Worm (Caenorhabditis elegans) whole organism, L1 larva: Measurements from ENCODE around the gene F35E8.1.

Experiments
- C16A3.4 ChIP-seq: fragments of 150-350 bp; optimal IDR thresholded peaks from 2 replicates; lab custom pipeline; 2014; ENCODE audit warnings: missing biosample characterization, missing genetic modification characterization
- C34B4.2 ChIP-seq: sonication (generic microtip); optimal IDR thresholded peaks from 2 replicates; lab custom pipeline; 2017; ENCODE audit warnings: mild to moderate bottlenecking, missing genetic modification characterization, missing compliant biosample characterization
- aha-1 ChIP-seq: fragments of 150-350 bp; optimal IDR thresholded peaks from 2 replicates; lab custom pipeline; 2014; ENCODE audit warnings: missing biosample characterization, missing genetic modification characterization
- aly-2 ChIP-seq: fragments of 150-350 bp; optimal IDR thresholded peaks from 2 replicates; lab custom pipeline; 2014; ENCODE audit warnings: missing biosample characterization, missing genetic modification characterization
- blmp-1 ChIP-seq: fragments of 150-350 bp; optimal IDR thresholded peaks from 2 replicates; lab custom pipeline; 2014; ENCODE audit warnings: missing biosample characterization, missing genetic modification characterization
- ceh-88 ChIP-seq: fragments of 200-800 bp; sonication (Bioruptor generic); IDR thresholded peaks from 2 replicates; pipeline ENCODE4 v1.3.6; 2022; ENCODE audit warnings: missing genetic modification characterization, missing compliant biosample characterization
- ceh-90 ChIP-seq: sonication (generic microtip); optimal IDR thresholded peaks from 2 replicates; lab custom pipeline; 2016; ENCODE audit warnings: missing genetic modification characterization, missing compliant biosample characterization
- dpl-1 ChIP-seq, 3 experiments: fragments of 150-350 bp in 2 of 3; sonication (generic microtip) in 1 of 3; optimal IDR thresholded peaks; 2 replicates each; lab custom pipeline; 2014 to 2017; ENCODE audit warnings: missing biosample characterization in 3 of 3, missing genetic modification characterization in 3 of 3, missing genetic modification reagents in 3 of 3
- efl-3 ChIP-seq: fragments of 200-800 bp; sonication (Bioruptor generic); optimal IDR thresholded peaks from 2 replicates; lab custom pipeline; 2018; ENCODE audit warnings: mild to moderate bottlenecking, missing genetic modification characterization, missing compliant biosample characterization
- egl-27 ChIP-seq, 2 experiments: fragments of 150-350 bp in 1 of 2; sonication (generic microtip); optimal IDR thresholded peaks; 3 replicates each; lab custom pipeline; 2017 to 2018; ENCODE audit warnings: missing biosample characterization in 2 of 2, missing genetic modification characterization in 2 of 2, missing genetic modification reagents in 2 of 2
- elt-2 ChIP-seq: sonication (generic microtip); optimal IDR thresholded peaks from 2 replicates; lab custom pipeline; 2016; ENCODE audit warnings: missing genetic modification characterization, mild to moderate bottlenecking, inconsistent platforms, missing compliant biosample characterization, missing genetic modification reagents
- elt-3 ChIP-seq, 6 experiments: fragments of 150-350 bp in 1 of 6; sonication (generic microtip); optimal IDR thresholded peaks; 2 replicates each; lab custom pipeline; 2017 to 2018; ENCODE audit warnings: missing biosample characterization in 6 of 6, missing genetic modification characterization in 6 of 6, inconsistent platforms in 1 of 6
- fkh-10 ChIP-seq: sonication (generic microtip); optimal IDR thresholded peaks from 2 replicates; lab custom pipeline; 2017; ENCODE audit warnings: missing biosample characterization, missing genetic modification reagents, missing genetic modification characterization
- fkh-4 ChIP-seq: sonication (generic microtip); optimal IDR thresholded peaks from 2 replicates; lab custom pipeline; 2016; ENCODE audit warnings: missing compliant biosample characterization, missing genetic modification characterization, borderline replicate concordance
- fos-1 ChIP-seq: fragments of 150-350 bp; optimal IDR thresholded peaks from 2 replicates; lab custom pipeline; 2014; ENCODE audit warnings: missing biosample characterization, missing genetic modification characterization
- hlh-4 ChIP-seq: sonication (generic microtip); optimal IDR thresholded peaks from 2 replicates; lab custom pipeline; 2016; ENCODE audit warnings: mild to moderate bottlenecking, missing genetic modification characterization, missing compliant biosample characterization
- hpl-2 ChIP-seq: fragments of 150-350 bp; optimal IDR thresholded peaks from 2 replicates; lab custom pipeline; 2014; ENCODE audit warnings: missing biosample characterization, missing genetic modification reagents, missing genetic modification characterization
- jun-1 ChIP-seq: fragments of 150-350 bp; optimal IDR thresholded peaks from 2 replicates; lab custom pipeline; 2014; ENCODE audit warnings: missing biosample characterization, missing genetic modification reagents, missing genetic modification characterization
- lin-13 ChIP-seq: fragments of 150-350 bp; optimal IDR thresholded peaks from 2 replicates; lab custom pipeline; 2014; ENCODE audit warnings: missing biosample characterization, missing genetic modification reagents, missing genetic modification characterization
- lin-14 ChIP-seq: fragments of 200-800 bp; sonication (Bioruptor generic); optimal IDR thresholded peaks from 2 replicates; lab custom pipeline; 2018; ENCODE audit warnings: mild to moderate bottlenecking, missing genetic modification characterization, moderate library complexity, missing compliant biosample characterization
- lin-15B ChIP-seq: fragments of 150-350 bp; sonication (generic microtip); optimal IDR thresholded peaks from 3 replicates; lab custom pipeline; 2014; ENCODE audit warnings: missing biosample characterization, missing genetic modification characterization
- lin-35 ChIP-seq, 2 experiments: fragments of 150-350 bp; optimal IDR thresholded peaks; 2 replicates each; lab custom pipeline; 2014; ENCODE audit warnings: missing biosample characterization in 2 of 2, missing genetic modification characterization in 2 of 2, missing genetic modification reagents in 2 of 2
- lir-3 ChIP-seq: sonication (generic microtip); optimal IDR thresholded peaks from 2 replicates; lab custom pipeline; 2016; ENCODE audit warnings: mild to moderate bottlenecking, missing genetic modification characterization, moderate library complexity, missing compliant biosample characterization; ENCODE audit not compliant: poor library complexity
- lsy-2 ChIP-seq, 2 experiments: fragments of 150-350 bp; optimal IDR thresholded peaks; 2 replicates each; lab custom pipeline; 2014; ENCODE audit warnings: missing biosample characterization in 2 of 2, missing genetic modification characterization in 2 of 2
- mab-9 ChIP-seq: fragments of 200-800 bp; sonication (Bioruptor generic); IDR thresholded peaks from 2 replicates; pipeline ENCODE4 v1.3.6; 2022; ENCODE audit warnings: missing genetic modification reagents, missing genetic modification characterization, missing compliant biosample characterization
- mdl-1 ChIP-seq, 2 experiments: fragments of 150-350 bp; optimal IDR thresholded peaks; 2 replicates each; lab custom pipeline; 2014 to 2017; ENCODE audit warnings: missing biosample characterization in 2 of 2, missing genetic modification characterization in 2 of 2, inconsistent platforms in 1 of 2
- mef-2 ChIP-seq: fragments of 150-350 bp; optimal IDR thresholded peaks from 2 replicates; lab custom pipeline; 2014; ENCODE audit warnings: missing biosample characterization, missing genetic modification characterization
- mep-1 ChIP-seq: fragments of 150-350 bp; optimal IDR thresholded peaks from 2 replicates; lab custom pipeline; 2014; ENCODE audit warnings: missing biosample characterization, missing genetic modification characterization
- nhr-28 ChIP-seq: fragments of 150-350 bp; optimal IDR thresholded peaks from 2 replicates; lab custom pipeline; 2014; ENCODE audit warnings: missing biosample characterization, missing genetic modification characterization
- nhr-76 ChIP-seq: sonication (generic microtip); optimal IDR thresholded peaks from 2 replicates; lab custom pipeline; 2017; ENCODE audit warnings: missing biosample characterization, missing genetic modification characterization
- nhr-90 ChIP-seq: sonication (generic microtip); optimal IDR thresholded peaks from 2 replicates; lab custom pipeline; 2016; ENCODE audit warnings: mild to moderate bottlenecking, missing genetic modification characterization, missing compliant biosample characterization; ENCODE audit not compliant: poor library complexity
- pax-3 ChIP-seq: fragments of 200-800 bp; sonication (Bioruptor generic); optimal IDR thresholded peaks from 2 replicates; lab custom pipeline; 2018; ENCODE audit warnings: mild to moderate bottlenecking, missing genetic modification characterization, moderate library complexity, missing compliant biosample characterization
- pqm-1 ChIP-seq: sonication (generic microtip); optimal IDR thresholded peaks from 3 replicates; lab custom pipeline; 2017; ENCODE audit warnings: missing biosample characterization, missing genetic modification characterization
- rnt-1 ChIP-seq: sonication (generic microtip); optimal IDR thresholded peaks from 2 replicates; lab custom pipeline; 2016; ENCODE audit warnings: mild to moderate bottlenecking, missing genetic modification characterization, moderate library complexity, missing compliant biosample characterization
- snpc-4 ChIP-seq: fragments of 150-350 bp; optimal IDR thresholded peaks from 2 replicates; lab custom pipeline; 2014; ENCODE audit warnings: missing biosample characterization, missing genetic modification characterization
- sox-4 ChIP-seq: sonication (generic microtip); optimal IDR thresholded peaks from 2 replicates; lab custom pipeline; 2016; ENCODE audit warnings: missing genetic modification characterization, missing compliant biosample characterization
- unc-130 ChIP-seq: fragments of 150-350 bp; optimal IDR thresholded peaks from 2 replicates; lab custom pipeline; 2017; ENCODE audit warnings: missing biosample characterization, missing genetic modification characterization, inconsistent platforms
- unc-86 ChIP-seq: sonication (generic microtip); optimal IDR thresholded peaks from 2 replicates; lab custom pipeline; 2016; ENCODE audit warnings: missing genetic modification characterization, missing compliant biosample characterization
- xbp-1 ChIP-seq: sonication (generic microtip); optimal IDR thresholded peaks from 2 replicates; lab custom pipeline; 2016; ENCODE audit warnings: missing genetic modification characterization, missing compliant biosample characterization
- ztf-11 ChIP-seq, 2 experiments: sonication (generic microtip); optimal IDR thresholded peaks; 2 replicates each; lab custom pipeline; 2016 to 2017; ENCODE audit warnings: missing genetic modification characterization in 2 of 2, missing biosample characterization in 1 of 2, missing compliant biosample characterization in 1 of 2
- ztf-4 ChIP-seq: fragments of 150-350 bp; optimal IDR thresholded peaks from 2 replicates; lab custom pipeline; 2014; ENCODE audit warnings: missing biosample characterization, missing genetic modification characterization

F35E8.1 gene

ce11 chrV:15880705-15881104, 24.7 kb downstream of the F35E8.1 start (continued):
- peak; percentile 46 for TF ChIP-seq mep-1
- peak; percentile 31 for TF ChIP-seq blmp-1
- no peak for TF ChIP-seq fkh-10 (GFP tag; lab: Kevin White, UChicago)
- TF ChIP-seq lsy-2 (tag; optimal IDR thresholded peaks at IDR 0.05; lab: Kevin White, UChicago): peak; percentile 15 to 81
- no peak for TF ChIP-seq C34B4.2 (tag; lab: Kevin White, UChicago)
- TF ChIP-seq lin-35 (GFP tag; optimal IDR thresholded peaks at IDR 0.05; lab: Kevin White, UChicago): peak in 1 of 2 experiments; percentile 30
- no peak for TF ChIP-seq unc-130
- TF ChIP-seq pax-3 (tag; lab: Kevin White, UChicago): no peak
- TF ChIP-seq rnt-1 (tag; lab: Kevin White, UChicago): peak; percentile 4
- peak; percentile 54 for TF ChIP-seq C16A3.4 (tag; lab: Kevin White, UChicago)
- no peak for TF ChIP-seq hlh-4
- no peak for TF ChIP-seq lin-13
- no peak for TF ChIP-seq hpl-2
- peak; percentile 16 for TF ChIP-seq fos-1 (tag; lab: Kevin White, UChicago)
- peak; percentile 73 for TF ChIP-seq lin-14 (GFP tag; lab: Kevin White, UChicago)

ce11 chrV:15880033-15880432, 25.4 kb downstream of the F35E8.1 start:
- TF ChIP-seq lin-35 (GFP tag; optimal IDR thresholded peaks at IDR 0.05; lab: Kevin White, UChicago) (peak in 1 of 2 experiments; percentile 9), mef-2 (tag; lab: Kevin White, UChicago) (no peak), elt-2 (peak; percentile 39)

- TF ChIP-seq fkh-4 (tag; lab: Kevin White, UChicago): no peak
- no peak for TF ChIP-seq unc-86 (tag; lab: Kevin White, UChicago)
- no peak for TF ChIP-seq ceh-88 (GFP tag; lab: Robert Waterston, UW)
- no peak for TF ChIP-seq ceh-90 (tag; lab: Kevin White, UChicago)
- TF ChIP-seq snpc-4 (tag; lab: Kevin White, UChicago): no peak
- TF ChIP-seq sox-4 (tag; lab: Kevin White, UChicago): no peak
- TF ChIP-seq nhr-76 (tag; lab: Kevin White, UChicago): no peak
- TF ChIP-seq pax-3 (tag; lab: Kevin White, UChicago): no peak
- no peak for TF ChIP-seq egl-27 (tag; optimal IDR thresholded peaks at IDR 0.05; lab: Kevin White, UChicago)
- no peak for TF ChIP-seq aly-2
- TF ChIP-seq lir-3: no peak
- no peak for TF ChIP-seq efl-3 (GFP tag; lab: Kevin White, UChicago)
- no peak for TF ChIP-seq mdl-1 (tag; optimal IDR thresholded peaks at IDR 0.05; lab: Kevin White, UChicago)
- TF ChIP-seq lin-15B (tag; lab: Kevin White, UChicago): no peak
Observed at ce11 chrV:15879508-15879907, 25.9 kb downstream of the F35E8.1 start, which contains the start of gene nhr-84. Gene nhr-84 (minus strand): TSS chrV:15879608.

DNA sequence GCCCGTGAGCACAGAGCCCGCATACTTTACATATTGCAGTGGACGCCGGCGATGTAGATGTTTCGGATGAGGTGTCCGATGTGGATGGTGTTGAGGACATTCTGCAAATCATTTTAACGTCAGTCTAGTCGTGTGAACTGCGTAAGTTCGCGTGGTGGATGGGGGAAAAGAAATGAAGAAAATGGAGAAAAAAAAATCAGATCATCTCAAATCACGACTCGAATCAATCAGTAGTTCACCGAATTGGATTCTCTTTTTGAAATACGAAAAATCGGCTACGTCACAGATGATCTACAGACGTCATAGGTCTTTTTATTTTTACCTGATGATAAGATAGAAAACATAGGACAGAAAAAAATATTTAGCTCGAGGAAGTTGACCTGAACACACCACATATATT, 29.1 kb downstream of the F35E8.1 start, which contains the start of gene nhr-102:
nhr-102 (minus strand) TSS at position 101 of the 400 bp plus-strand sequence.
- TF ChIP-seq nhr-90 (tag; lab: Kevin White, UChicago) (no peak), elt-3 (tag; optimal IDR thresholded peaks at IDR 0.05; lab: Kevin White, UChicago) (no peak), jun-1 (tag; lab: Kevin White, UChicago) (no peak), aha-1 (tag; lab: Kevin White, UChicago) (no peak), xbp-1 (no peak), mab-9 (GFP tag; lab: Robert Waterston, UW) (no peak), nhr-28 (no peak), dpl-1 (GFP tag; optimal IDR thresholded peaks at IDR 0.05; lab: Kevin White, UChicago) (no peak), mep-1 (no peak), ceh-88 (GFP tag; lab: Robert Waterston, UW) (no peak), ztf-11 (tag; optimal IDR thresholded peaks at IDR 0.05; lab: Kevin White, UChicago) (no peak), ztf-4 (tag; lab: Kevin White, UChicago) (no peak), pqm-1 (tag; lab: Kevin White, UChicago) (no peak), lin-13 (no peak)
- TF ChIP-seq, all 84 proteins: peak for 0
